Fruit fly (Drosophila melanogaster) whole organism, embryonic: ENCODE measurements around the gene CG3702.

Experiments
- Blimp-1 ChIP-seq: fragments of 200-800 bp; sonication (Bioruptor generic); optimal IDR thresholded peaks from 3 replicates; lab custom pipeline; 2018; ENCODE audit warnings: missing biosample characterization, missing genetic modification characterization, mild to moderate bottlenecking, moderate library complexity, missing genetic modification reagents
- CG10462 ChIP-seq: fragments of 200-800 bp; sonication (Bioruptor generic); optimal IDR thresholded peaks from 2 replicates; lab custom pipeline; 2016; ENCODE audit warnings: missing biosample characterization, missing genetic modification characterization
- CG12219 ChIP-seq: fragments of 200-800 bp; sonication (Bioruptor generic); optimal IDR thresholded peaks from 3 replicates; lab custom pipeline; 2018; ENCODE audit warnings: missing biosample characterization, mild to moderate bottlenecking, missing genetic modification characterization
- CG12769 ChIP-seq: fragments of 200-800 bp; sonication (Bioruptor generic); optimal IDR thresholded peaks from 2 replicates; lab custom pipeline; 2019; ENCODE audit warnings: missing biosample characterization, mild to moderate bottlenecking, missing genetic modification characterization, moderate library complexity
- CG13894 ChIP-seq: fragments of 200-800 bp; sonication (Bioruptor generic); optimal IDR thresholded peaks from 3 replicates; lab custom pipeline; 2018; ENCODE audit warnings: missing biosample characterization, mild to moderate bottlenecking, missing genetic modification characterization, moderate library complexity
- CG17385 ChIP-seq: fragments of 200-800 bp; sonication (Bioruptor generic); optimal IDR thresholded peaks from 3 replicates; lab custom pipeline; 2018; ENCODE audit warnings: missing biosample characterization, mild to moderate bottlenecking, missing genetic modification characterization
- CG18599 ChIP-seq: fragments of 200-800 bp; sonication (Bioruptor generic); optimal IDR thresholded peaks from 3 replicates; lab custom pipeline; 2017; ENCODE audit warnings: missing biosample characterization, missing genetic modification characterization, mild to moderate bottlenecking, moderate library complexity, missing genetic modification reagents
- CG2116 ChIP-seq: fragments of 200-800 bp; sonication (Bioruptor generic); optimal IDR thresholded peaks from 3 replicates; lab custom pipeline; 2018; ENCODE audit warnings: missing biosample characterization, mild to moderate bottlenecking, missing genetic modification characterization
- CG2889 ChIP-seq: fragments of 200-800 bp; sonication (Bioruptor generic); IDR thresholded peaks from 3 replicates; pipeline ENCODE4 v1.3.6; 2022; ENCODE audit warnings: missing biosample characterization, missing genetic modification characterization
- CG3726 ChIP-seq: fragments of 200-800 bp; sonication (Bioruptor generic); IDR thresholded peaks from 3 replicates; pipeline ENCODE4, ENCODE4 v1.3.6; 2022; ENCODE audit warnings: missing biosample characterization, missing genetic modification characterization
- CG4360 ChIP-seq: fragments of 200-800 bp; sonication (Bioruptor generic); IDR thresholded peaks from 2 replicates; pipeline ENCODE4 v1.3.6; 2022; ENCODE audit warnings: missing biosample characterization, missing genetic modification characterization
- CG4404 ChIP-seq: fragments of 200-800 bp; sonication (Bioruptor generic); IDR thresholded peaks from 2 replicates; pipeline ENCODE4 v1.3.6; 2022; ENCODE audit warnings: missing biosample characterization, missing genetic modification characterization
- CG6175 ChIP-seq: fragments of 200-800 bp; sonication (Bioruptor generic); IDR thresholded peaks from 3 replicates; pipeline ENCODE4 v1.3.6; 2022; ENCODE audit warnings: missing biosample characterization, missing genetic modification characterization
- CG6272 ChIP-seq: fragments of 200-800 bp; sonication (Bioruptor generic); IDR thresholded peaks from 2 replicates; pipeline ENCODE4 v1.3.6; 2022; ENCODE audit warnings: missing biosample characterization, missing genetic modification characterization
- CG6654 ChIP-seq: fragments of 200-800 bp; sonication (Bioruptor generic); optimal IDR thresholded peaks from 2 replicates; lab custom pipeline; 2017; ENCODE audit warnings: missing biosample characterization, mild to moderate bottlenecking, missing genetic modification characterization
- Deaf1 ChIP-seq: fragments of 200-800 bp; optimal IDR thresholded peaks from 3 replicates; lab custom pipeline; 2019; ENCODE audit warnings: missing biosample characterization, mild to moderate bottlenecking, missing genetic modification characterization, moderate library complexity
- Dek ChIP-seq: fragments of 200-800 bp; sonication (Bioruptor generic); optimal IDR thresholded peaks from 3 replicates; lab custom pipeline; 2019; ENCODE audit warnings: missing biosample characterization, mild to moderate bottlenecking, missing genetic modification characterization, moderate library complexity
- Dfd ChIP-seq, 2 experiments: fragments of >200 bp; optimal IDR thresholded peaks; 2 replicates each; lab custom pipeline; 2017; ENCODE audit warnings: missing biosample characterization in 2 of 2, missing genetic modification characterization in 2 of 2
- Eip74EF ChIP-seq, 2 experiments: fragments of 200-800 bp in 1 of 2; fragments of >200 bp in 1 of 2; sonication (Bioruptor generic) in 1 of 2; optimal IDR thresholded peaks; 2 replicates each; lab custom pipeline; 2017 to 2019; ENCODE audit warnings: missing biosample characterization in 2 of 2, missing genetic modification characterization in 2 of 2, mild to moderate bottlenecking in 1 of 2, moderate library complexity in 1 of 2
- HLH3B ChIP-seq: fragments of 200-800 bp; sonication (Bioruptor generic); IDR thresholded peaks from 2 replicates; pipeline ENCODE4 v1.3.6; 2022; ENCODE audit warnings: missing biosample characterization, missing genetic modification characterization
- HLHmδ ChIP-seq: fragments of 200-800 bp; sonication (Bioruptor generic); optimal IDR thresholded peaks from 2 replicates; lab custom pipeline; 2018; ENCODE audit warnings: missing biosample characterization, mild to moderate bottlenecking, missing genetic modification characterization, moderate library complexity
- Jarid2 ChIP-seq: fragments of 200-800 bp; sonication (Bioruptor generic); optimal IDR thresholded peaks from 3 replicates; lab custom pipeline; 2017; ENCODE audit warnings: mild to moderate bottlenecking, missing biosample characterization, missing genetic modification reagents, missing genetic modification characterization
- NC2α ChIP-seq: fragments of 200-800 bp; sonication (Bioruptor generic); optimal IDR thresholded peaks from 2 replicates; lab custom pipeline; 2016; ENCODE audit warnings: missing biosample characterization, missing genetic modification characterization
- Oaz ChIP-seq: fragments of 200-800 bp; sonication (Bioruptor generic); IDR thresholded peaks from 2 replicates; pipeline ENCODE4 v1.3.6; 2022; ENCODE audit warnings: missing biosample characterization, missing genetic modification characterization
- Rx ChIP-seq: fragments of 200-800 bp; sonication (Bioruptor generic); IDR thresholded peaks from 2 replicates; pipeline ENCODE4 v1.3.6; 2022; ENCODE audit warnings: missing biosample characterization, missing genetic modification characterization
- Sry-δ ChIP-seq: fragments of 200-800 bp; sonication (Bioruptor generic); optimal IDR thresholded peaks from 2 replicates; lab custom pipeline; 2016; ENCODE audit warnings: missing biosample characterization, missing genetic modification characterization
- Trl ChIP-seq, 3 experiments: fragments of >200 bp in 2 of 3; fragments of 200-800 bp in 1 of 3; sonication (Bioruptor generic) in 1 of 3; optimal IDR thresholded peaks; 2 replicates in 1 of 3; 3 replicates in 2 of 3; lab custom pipeline; 2016 to 2017; ENCODE audit warnings: missing biosample characterization in 1 of 3, missing genetic modification characterization in 1 of 3
- abd-A ChIP-seq: fragments of 200-800 bp; sonication (Bioruptor generic); optimal IDR thresholded peaks from 3 replicates; lab custom pipeline; 2019; ENCODE audit warnings: missing biosample characterization, mild to moderate bottlenecking, missing genetic modification characterization, moderate library complexity
- ac ChIP-seq: fragments of 200-800 bp; sonication (Bioruptor generic); optimal IDR thresholded peaks from 3 replicates; lab custom pipeline; 2017; ENCODE audit warnings: missing biosample characterization, mild to moderate bottlenecking, missing genetic modification characterization
- ara ChIP-seq: fragments of 200-800 bp; sonication (Bioruptor generic); IDR thresholded peaks from 2 replicates; pipeline ENCODE4 v1.3.6; 2022; ENCODE audit warnings: missing biosample characterization, missing genetic modification characterization
- bbx ChIP-seq: fragments of 200-800 bp; sonication (Bioruptor generic); IDR thresholded peaks from 2 replicates; pipeline ENCODE4 v1.3.6; 2022; ENCODE audit warnings: missing biosample characterization, missing genetic modification characterization; ENCODE audit not compliant: partially characterized antibody
- cg ChIP-seq: fragments of 200-800 bp; sonication (Bioruptor generic); optimal IDR thresholded peaks from 3 replicates; lab custom pipeline; 2019; ENCODE audit warnings: missing biosample characterization, mild to moderate bottlenecking, missing genetic modification characterization, moderate library complexity
- gce ChIP-seq: fragments of 200-800 bp; sonication (Bioruptor generic); IDR thresholded peaks from 3 replicates; pipeline ENCODE4 v1.3.6; 2022; ENCODE audit warnings: missing biosample characterization, missing genetic modification characterization
- gem ChIP-seq: fragments of 200-800 bp; sonication (Bioruptor generic); optimal IDR thresholded peaks from 2 replicates; lab custom pipeline; 2019; ENCODE audit warnings: missing biosample characterization, mild to moderate bottlenecking, missing genetic modification characterization, moderate library complexity
- gro ChIP-seq: fragments of 200-800 bp; sonication (Bioruptor generic); optimal IDR thresholded peaks from 2 replicates; lab custom pipeline; 2016; ENCODE audit warnings: missing biosample characterization, missing genetic modification characterization
- hkb ChIP-seq, 2 experiments: fragments of 200-800 bp in 1 of 2; fragments of >200 bp in 1 of 2; sonication (Bioruptor generic) in 1 of 2; IDR thresholded peaks in 1 of 2; optimal IDR thresholded peaks in 1 of 2; 2 replicates each; pipeline versions ENCODE4 v1.3.6 to Lab custom; 2017 to 2022; ENCODE audit warnings: missing biosample characterization in 1 of 2, missing genetic modification characterization in 1 of 2
- hth ChIP-seq: fragments of >200 bp; optimal IDR thresholded peaks from 2 replicates; lab custom pipeline; 2017; ENCODE audit warnings: inconsistent platforms
- org-1 ChIP-seq: fragments of 200-800 bp; sonication (Bioruptor generic); optimal IDR thresholded peaks from 2 replicates; lab custom pipeline; 2017; ENCODE audit warnings: missing biosample characterization, missing genetic modification characterization
- peb ChIP-seq: fragments of 200-800 bp; sonication (Bioruptor generic); IDR thresholded peaks from 2 replicates; pipeline ENCODE4 v1.3.6; 2022; ENCODE audit warnings: missing biosample characterization, missing genetic modification characterization
- run ChIP-seq: fragments of 200-800 bp; sonication (Bioruptor generic); optimal IDR thresholded peaks from 3 replicates; lab custom pipeline; 2018; ENCODE audit warnings: missing biosample characterization, mild to moderate bottlenecking, missing genetic modification characterization
- sd ChIP-seq: fragments of 200-800 bp; sonication (Bioruptor generic); optimal IDR thresholded peaks from 3 replicates; lab custom pipeline; 2018; ENCODE audit warnings: missing biosample characterization, mild to moderate bottlenecking, missing genetic modification characterization, moderate library complexity
- sens ChIP-seq: fragments of 200-800 bp; sonication (Bioruptor generic); peaks from one replicate; lab custom pipeline; 2016; ENCODE audit warnings: missing biosample characterization, missing genetic modification characterization
- sqz ChIP-seq: fragments of 200-800 bp; sonication (Bioruptor generic); optimal IDR thresholded peaks from 3 replicates; lab custom pipeline; 2018; ENCODE audit warnings: missing biosample characterization, mild to moderate bottlenecking, missing genetic modification characterization
- ssp ChIP-seq: fragments of 200-800 bp; sonication (Bioruptor generic); IDR thresholded peaks from 2 replicates; pipeline ENCODE4 v1.3.6; 2022; ENCODE audit warnings: missing biosample characterization, missing genetic modification characterization
- trh ChIP-seq: fragments of 200-800 bp; sonication (Bioruptor generic); optimal IDR thresholded peaks from 2 replicates; lab custom pipeline; 2016; ENCODE audit warnings: missing biosample characterization, missing genetic modification characterization
- vvl ChIP-seq: fragments of 200-800 bp; sonication (Bioruptor generic); IDR thresholded peaks from 2 replicates; pipeline ENCODE4 v1.3.6; 2022; ENCODE audit warnings: missing biosample characterization, missing genetic modification characterization
- z ChIP-seq: fragments of 200-800 bp; sonication (Bioruptor generic); IDR thresholded peaks from 3 replicates; pipeline ENCODE4 v1.3.6; 2022; ENCODE audit warnings: missing biosample characterization, missing genetic modification characterization

The CG3702 gene

dm6 chr2L:4221354-4222001 lies 5.4 kb downstream of the CG3702 start, which contains the start of gene ft (continued):
- peak; percentile 45 for TF ChIP-seq Jarid2 (GFP tag; lab: Kevin White, UChicago)
- TF ChIP-seq HLH3B (GFP tag; lab: Robert Waterston, UW), result no peak
- no peak for TF ChIP-seq gro (GFP tag; lab: Kevin White, UChicago)
- TF ChIP-seq abd-A, result no peak
- TF ChIP-seq gce, result 0 out of 3 replicates have a peak, but pooled peaks have one; percentile 43
- peak; percentile 79 for TF ChIP-seq cg
- TF ChIP-seq Deaf1 (tag; lab: Kevin White, UChicago), result peak; percentile 64
- no peak for TF ChIP-seq Rx (GFP tag; lab: Robert Waterston, UW)
- no peak for TF ChIP-seq CG3726 (GFP tag; lab: Robert Waterston, UW)
- no peak for TF ChIP-seq ac (GFP tag; lab: Kevin White, UChicago)
- TF ChIP-seq sd (tag; lab: Kevin White, UChicago), result peak; percentile 30
- TF ChIP-seq Sry-δ, result no peak
- TF ChIP-seq CG2889 (GFP tag; lab: Robert Waterston, UW), result no peak
- peak; percentile 46 for TF ChIP-seq vvl
- TF ChIP-seq Trl (optimal IDR thresholded peaks at IDR 0.05; lab: Kevin White, UChicago), result peak; percentile 32 to 61
- TF ChIP-seq Trl (GFP tag; optimal IDR thresholded peaks at IDR 0.05; lab: Kevin White, UChicago), result no peak
- no peak for TF ChIP-seq CG17385 (GFP tag; lab: Kevin White, UChicago)
- no peak for TF ChIP-seq Dek (tag; lab: Kevin White, UChicago)
- no peak; the same call in 1 of the 2 replicates for TF ChIP-seq peb (GFP tag; lab: Robert Waterston, UW)
- TF ChIP-seq sens, result peak; percentile 59
- TF ChIP-seq z (GFP tag; lab: Robert Waterston, UW), result peak; percentile 86
- TF ChIP-seq Dfd (GFP tag; optimal IDR thresholded peaks at IDR 0.05; lab: Kevin White, UChicago), result no peak
- peak; percentile 12; the same call in 1 of the 2 replicates for TF ChIP-seq CG4360 (GFP tag; lab: Robert Waterston, UW)
- no peak for TF ChIP-seq hth (lab: Kevin White, UChicago)
- no peak for TF ChIP-seq Eip74EF (GFP tag; optimal IDR thresholded peaks at IDR 0.05; lab: Kevin White, UChicago)
- no peak for TF ChIP-seq ssp
- no peak for TF ChIP-seq hkb (optimal IDR thresholded peaks at IDR 0.05; lab: Kevin White, UChicago)
- TF ChIP-seq hkb (GFP tag; IDR thresholded peaks at IDR 0.05; lab: Robert Waterston, UW), result 0 out of 2 replicates have a peak, but pooled peaks have one; percentile 20
- TF ChIP-seq gem, result no peak
- TF ChIP-seq Oaz, result no peak
- peak; percentile 51 for TF ChIP-seq CG12769 (tag; lab: Kevin White, UChicago)
- TF ChIP-seq run (tag; lab: Kevin White, UChicago), result no peak
- peak; percentile 84 for TF ChIP-seq sqz (GFP tag; lab: Kevin White, UChicago)
- TF ChIP-seq org-1, result no peak
- TF ChIP-seq CG6175 (GFP tag; lab: Robert Waterston, UW), result no peak
- peak; percentile 5 for TF ChIP-seq HLHmδ (GFP tag; lab: Kevin White, UChicago)
- no peak for TF ChIP-seq CG10462
- no peak for TF ChIP-seq CG6654 (GFP tag; lab: Kevin White, UChicago)
- TF ChIP-seq CG2116 (GFP tag; lab: Kevin White, UChicago), result no peak
- no peak for TF ChIP-seq CG6272 (GFP tag; lab: Robert Waterston, UW)
- TF ChIP-seq CG12219 (GFP tag; lab: Kevin White, UChicago), result no peak
- no peak for TF ChIP-seq CG4404 (GFP tag; lab: Robert Waterston, UW)
- TF ChIP-seq NC2α (GFP tag; lab: Kevin White, UChicago), result no peak
- peak; percentile 53 for TF ChIP-seq Blimp-1 (GFP tag; lab: Kevin White, UChicago)
- 0 out of 2 replicates have a peak, but pooled peaks have one; percentile 38 for TF ChIP-seq ara (GFP tag; lab: Robert Waterston, UW)
- TF ChIP-seq CG13894, result peak; percentile 35
- no peak for TF ChIP-seq trh (GFP tag; lab: Kevin White, UChicago)
- TF ChIP-seq bbx, result 0 out of 2 replicates have a peak, but pooled peaks have one; percentile 31
- TF ChIP-seq CG18599 (GFP tag; lab: Kevin White, UChicago), result no peak
